Worm (Caenorhabditis elegans) whole organism, early embryonic: ENCODE data around the gene gadr-3.

Experiments used
- B0310.2 ChIP-seq: sonication (generic microtip); optimal IDR thresholded peaks from 2 replicates; lab custom pipeline; 2016; ENCODE audit warnings: mild to moderate bottlenecking, missing genetic modification characterization, missing compliant biosample characterization
- F13C5.2 ChIP-seq: sonication (generic microtip); optimal IDR thresholded peaks from 2 replicates; lab custom pipeline; 2017; ENCODE audit warnings: mild to moderate bottlenecking, missing genetic modification characterization, inconsistent platforms, missing compliant biosample characterization
- aly-1 ChIP-seq: sonication (generic microtip); optimal IDR thresholded peaks from 2 replicates; lab custom pipeline; 2016; ENCODE audit warnings: missing genetic modification characterization, missing compliant biosample characterization
- ama-1 ChIP-seq: fragments of 150-350 bp; optimal IDR thresholded peaks from 2 replicates; lab custom pipeline; 2014
- ceh-13 ChIP-seq: fragments of 200-800 bp; sonication (Bioruptor generic); optimal IDR thresholded peaks from 2 replicates; lab custom pipeline; 2018; ENCODE audit warnings: mild to moderate bottlenecking, missing genetic modification characterization, missing compliant biosample characterization
- ceh-36 ChIP-seq: sonication (generic microtip); optimal IDR thresholded peaks from 2 replicates; lab custom pipeline; 2016; ENCODE audit warnings: missing genetic modification characterization, inconsistent platforms, missing compliant biosample characterization
- ets-7 ChIP-seq: sonication (generic microtip); optimal IDR thresholded peaks from 2 replicates; lab custom pipeline; 2016; ENCODE audit warnings: missing genotype, missing genetic modification characterization, missing compliant biosample characterization
- flt-1 ChIP-seq: fragments of 200-800 bp; sonication (Bioruptor generic); IDR thresholded peaks from 2 replicates; pipeline ENCODE4 v1.3.6; 2022; ENCODE audit warnings: missing genetic modification characterization, missing compliant biosample characterization
- hmbx-1 ChIP-seq: sonication (generic microtip); optimal IDR thresholded peaks from 2 replicates; lab custom pipeline; 2016; ENCODE audit warnings: mild to moderate bottlenecking, missing genetic modification characterization, missing compliant biosample characterization
- hmg-4 ChIP-seq: fragments of 200-800 bp; sonication (Bioruptor generic); optimal IDR thresholded peaks from 2 replicates; lab custom pipeline; 2018; ENCODE audit warnings: mild to moderate bottlenecking, missing genetic modification characterization, missing compliant biosample characterization
- hnd-1 ChIP-seq: sonication (generic microtip); optimal IDR thresholded peaks from 2 replicates; lab custom pipeline; 2016; ENCODE audit warnings: missing genetic modification characterization, missing compliant biosample characterization
- pes-1 ChIP-seq: fragments of 200-800 bp; sonication (Bioruptor generic); IDR thresholded peaks from 2 replicates; pipeline ENCODE4 v1.3.6; 2022; ENCODE audit warnings: missing genetic modification reagents, missing genetic modification characterization, missing compliant biosample characterization
- scrt-1 ChIP-seq: fragments of 200-800 bp; sonication (Bioruptor generic); IDR thresholded peaks from 2 replicates; pipeline ENCODE4 v1.3.6; 2022; ENCODE audit warnings: missing genetic modification characterization, missing compliant biosample characterization
- sea-1 ChIP-seq: fragments of 200-800 bp; sonication (Bioruptor generic); conservative IDR thresholded peaks from 2 replicates; pipeline ENCODE4 v1.3.6; 2022; ENCODE audit warnings: missing genetic modification characterization, missing compliant biosample characterization
- tbx-11 ChIP-seq: fragments of 200-800 bp; sonication (Bioruptor generic); IDR thresholded peaks from 2 replicates; pipeline ENCODE4 v1.3.6; 2022; ENCODE audit warnings: missing genetic modification characterization, missing compliant biosample characterization
- tbx-37 ChIP-seq: fragments of 200-800 bp; sonication (Bioruptor generic); conservative IDR thresholded peaks from 2 replicates; pipeline ENCODE4 v1.3.6; 2022; ENCODE audit warnings: missing genetic modification reagents, missing genetic modification characterization, missing compliant biosample characterization
- tra-4 ChIP-seq: sonication (generic microtip); optimal IDR thresholded peaks from 2 replicates; lab custom pipeline; 2017; ENCODE audit warnings: missing genetic modification characterization, missing compliant biosample characterization

Gene gadr-3

ce11 chrIII:6285890-6286289 is at the start of gene gadr-3:
Gene gadr-3, minus strand, starts transcription at chrIII:6285990.
- TF ChIP-seq tra-4 (tag; lab: Kevin White, UChicago) (no peak), ceh-13 (GFP tag; lab: Kevin White, UChicago) (no peak), tbx-37 (no peak), B0310.2 (tag; lab: Kevin White, UChicago) (no peak), ceh-36 (tag; lab: Kevin White, UChicago) (no peak), hmbx-1 (tag; lab: Kevin White, UChicago) (no peak), ama-1 (no peak), sea-1 (GFP tag; lab: Robert Waterston, UW) (no peak), scrt-1 (GFP tag; lab: Robert Waterston, UW) (no peak), pes-1 (GFP tag; lab: Robert Waterston, UW) (no peak), hnd-1 (no peak), flt-1 (GFP tag; lab: Robert Waterston, UW) (no peak)

- TF ChIP-seq flt-1 (GFP tag; lab: Robert Waterston, UW), result no peak
- TF ChIP-seq ama-1, result no peak
- no peak for TF ChIP-seq ceh-13 (GFP tag; lab: Kevin White, UChicago)
- TF ChIP-seq ceh-36 (tag; lab: Kevin White, UChicago), result no peak
- TF ChIP-seq pes-1 (GFP tag; lab: Robert Waterston, UW), result no peak
- TF ChIP-seq scrt-1 (GFP tag; lab: Robert Waterston, UW), result no peak
- no peak for TF ChIP-seq hmg-4 (GFP tag; lab: Kevin White, UChicago)
- no peak for TF ChIP-seq hnd-1
- no peak for TF ChIP-seq B0310.2 (tag; lab: Kevin White, UChicago)
- TF ChIP-seq tbx-37, result no peak
- no peak for TF ChIP-seq hmbx-1 (tag; lab: Kevin White, UChicago)
- TF ChIP-seq tbx-11 (GFP tag; lab: Robert Waterston, UW), result no peak
Observed at ce11 chrIII:6334364-6334763, 48.6 kb upstream of the gadr-3 start.

ce11 chrIII:6331211-6331782 is 45.5 kb upstream of the gadr-3 start, which contains the start of gene C56G2.4:
Gene C56G2.4, plus strand, starts transcription at chrIII:6331732.
- TF ChIP-seq tbx-11 (GFP tag; lab: Robert Waterston, UW) (no peak), hmg-4 (GFP tag; lab: Kevin White, UChicago) (no peak)

ce11 chrIII:6324139-6324538 is 38.3 kb upstream of the gadr-3 start, which contains the start of gene C56G2.5:
Gene C56G2.5, minus strand, starts transcription at chrIII:6324239.
- TF ChIP-seq tbx-37 (no peak), ets-7 (no peak)

- no peak for TF ChIP-seq ceh-13 (GFP tag; lab: Kevin White, UChicago)
Observed at ce11 chrIII:6317345-6317744, 31.6 kb upstream of the gadr-3 start.

ce11 chrIII:6316795-6317194 is 31.0 kb upstream of the gadr-3 start:
- TF ChIP-seq tbx-37 (no peak), aly-1 (no peak), hmbx-1 (tag; lab: Kevin White, UChicago) (no peak), B0310.2 (tag; lab: Kevin White, UChicago) (no peak), ceh-13 (GFP tag; lab: Kevin White, UChicago) (no peak), tbx-11 (GFP tag; lab: Robert Waterston, UW) (no peak), F13C5.2 (no peak)

ce11 chrIII:6315515-6315914 is 29.7 kb upstream of the gadr-3 start:
- TF ChIP-seq flt-1 (GFP tag; lab: Robert Waterston, UW), result no peak
- no peak for TF ChIP-seq sea-1 (GFP tag; lab: Robert Waterston, UW)
- no peak for TF ChIP-seq tbx-11 (GFP tag; lab: Robert Waterston, UW)
- no peak for TF ChIP-seq F13C5.2

ce11 chrIII:6312244-6312643 is 26.5 kb upstream of the gadr-3 start:
- TF ChIP-seq F13C5.2 (no peak), scrt-1 (GFP tag; lab: Robert Waterston, UW) (no peak), tbx-37 (no peak), B0310.2 (tag; lab: Kevin White, UChicago) (no peak)

- TF ChIP-seq pes-1 (GFP tag; lab: Robert Waterston, UW), result no peak
- no peak for TF ChIP-seq tbx-37
- TF ChIP-seq sea-1 (GFP tag; lab: Robert Waterston, UW), result no peak
- TF ChIP-seq ets-7, result no peak
- TF ChIP-seq hnd-1, result no peak
- TF ChIP-seq B0310.2 (tag; lab: Kevin White, UChicago), result no peak
- no peak for TF ChIP-seq F13C5.2
- TF ChIP-seq flt-1 (GFP tag; lab: Robert Waterston, UW), result no peak
- TF ChIP-seq tra-4 (tag; lab: Kevin White, UChicago), result no peak
- TF ChIP-seq scrt-1 (GFP tag; lab: Robert Waterston, UW), result no peak
- TF ChIP-seq ama-1, result no peak
- no peak for TF ChIP-seq hmbx-1 (tag; lab: Kevin White, UChicago)
Observed at ce11 chrIII:6311452-6311851, 25.7 kb upstream of the gadr-3 start.
